Worm (Caenorhabditis elegans) whole organism, young adult: ENCODE measurements around the gene Y45F10C.2.
A peak's percentile ranks its signal among the peaks of the same experiment; 100 is the strongest.

Source experiments
- nhr-120 ChIP-seq: fragments of 200-800 bp; sonication (Bioruptor generic); IDR thresholded peaks from 2 replicates; pipeline ENCODE4 v1.3.6; 2022; ENCODE audit warnings: missing genetic modification characterization, missing compliant biosample characterization
- snpc-4 ChIP-seq, 5 experiments: fragments of 150-350 bp in 1 of 5; sonication (generic microtip) in 4 of 5; optimal IDR thresholded peaks; 2 replicates each; lab custom pipeline; 2014 to 2018; ENCODE audit warnings: missing genetic modification characterization in 5 of 5, missing biosample characterization in 3 of 5, antibody characterized with exemption in 2 of 5, mild to moderate bottlenecking in 2 of 5, missing compliant biosample characterization in 2 of 5, missing genotype in 2 of 5, moderate library complexity in 2 of 5, missing genetic modification reagents in 1 of 5

DNA sequence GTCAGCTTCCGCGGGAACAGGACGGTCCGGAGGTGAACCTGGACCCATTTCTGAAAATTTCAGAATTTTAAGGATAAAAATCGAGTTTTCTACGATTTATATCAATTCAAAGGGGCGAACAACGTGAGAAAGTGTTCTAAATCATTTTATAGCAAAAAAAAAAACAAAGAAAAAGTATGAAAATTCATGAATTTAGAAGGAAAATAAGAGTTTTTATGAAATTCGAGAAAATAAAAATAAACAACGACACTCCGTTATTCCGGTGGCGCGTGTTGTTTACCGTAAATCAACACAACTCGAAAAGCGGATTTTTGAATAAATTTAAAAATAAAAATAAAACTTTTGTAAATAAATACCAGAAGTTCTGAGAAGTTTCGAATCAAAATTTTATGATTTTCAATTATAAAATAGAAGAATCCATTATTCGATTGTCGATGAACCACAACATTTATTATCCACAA lies 24.5 kb upstream of the Y45F10C.2 start, which contains the start of gene nyn-1:
- TF ChIP-seq nhr-120 (GFP tag; lab: Robert Waterston, UW) (no peak), snpc-4 (GFP tag; optimal IDR thresholded peaks at IDR 0.05; lab: Kevin White, UChicago) (peak; percentile 66), snpc-4 (tag; optimal IDR thresholded peaks at IDR 0.05; lab: Kevin White, UChicago) (peak in 3 of 4 experiments; percentile 60 to 73 (median 70))
